Worm (Caenorhabditis elegans) whole organism, young adult: ENCODE measurements around the gene F14D7.14.

Source experiments
- F23B12.7 ChIP-seq: sonication (generic microtip); optimal IDR thresholded peaks from 2 replicates; lab custom pipeline; 2017; ENCODE audit warnings: missing genetic modification characterization, mild to moderate bottlenecking, missing compliant biosample characterization, antibody characterized with exemption, moderate library complexity; ENCODE audit not compliant: insufficient read depth
- F33H1.4 ChIP-seq: fragments of 200-800 bp; sonication (Bioruptor generic); IDR thresholded peaks from 2 replicates; pipeline ENCODE4 v1.3.6; 2022; ENCODE audit warnings: missing genetic modification reagents, missing genetic modification characterization, missing compliant biosample characterization
- F52B5.7 ChIP-seq: sonication (generic microtip); optimal IDR thresholded peaks from 2 replicates; lab custom pipeline; 2016; ENCODE audit warnings: mild to moderate bottlenecking, missing genetic modification characterization, missing compliant biosample characterization
- Y53G8AR.9 ChIP-seq: fragments of 200-800 bp; sonication (Bioruptor generic); conservative IDR thresholded peaks from 2 replicates; pipeline ENCODE4 v1.3.6; 2022; ENCODE audit warnings: missing genetic modification reagents, missing genetic modification characterization, missing compliant biosample characterization
- Y56A3A.18 ChIP-seq: fragments of 200-800 bp; sonication (Bioruptor generic); IDR thresholded peaks from 2 replicates; pipeline ENCODE4 v1.3.6; 2022; ENCODE audit warnings: missing genetic modification reagents, missing genetic modification characterization, missing compliant biosample characterization
- Y67H2A.10 ChIP-seq: fragments of 200-800 bp; sonication (Bioruptor generic); conservative IDR thresholded peaks from 2 replicates; pipeline ENCODE4 v1.3.6; 2022; ENCODE audit warnings: missing genetic modification reagents, missing genetic modification characterization, missing compliant biosample characterization
- aptf-2 ChIP-seq: fragments of 200-800 bp; sonication (Bioruptor generic); conservative IDR thresholded peaks from 2 replicates; pipeline ENCODE4 v1.3.6; 2022; ENCODE audit warnings: missing genetic modification reagents, missing genetic modification characterization, missing compliant biosample characterization
- aptf-3 ChIP-seq: fragments of 200-800 bp; sonication (Bioruptor generic); IDR thresholded peaks from 2 replicates; pipeline ENCODE4 v1.3.6; 2022; ENCODE audit warnings: missing genetic modification characterization, missing compliant biosample characterization
- athp-1 ChIP-seq: sonication (generic microtip); optimal IDR thresholded peaks from 2 replicates; lab custom pipeline; 2017; ENCODE audit warnings: mild to moderate bottlenecking, missing genetic modification characterization, missing compliant biosample characterization
- attf-3 ChIP-seq: fragments of 200-800 bp; sonication (Bioruptor generic); conservative IDR thresholded peaks from 2 replicates; pipeline ENCODE4 v1.3.6; 2022; ENCODE audit warnings: missing genetic modification reagents, missing genetic modification characterization, missing compliant biosample characterization
- ceh-79 ChIP-seq: sonication (generic microtip); optimal IDR thresholded peaks from 2 replicates; lab custom pipeline; 2017; ENCODE audit warnings: mild to moderate bottlenecking, missing genetic modification characterization, missing compliant biosample characterization
- dpff-1 ChIP-seq: sonication (generic microtip); optimal IDR thresholded peaks from 2 replicates; lab custom pipeline; 2017; ENCODE audit warnings: mild to moderate bottlenecking, missing genetic modification characterization, missing compliant biosample characterization
- dpl-1 ChIP-seq: fragments of 150-350 bp; optimal IDR thresholded peaks from 2 replicates; lab custom pipeline; 2014; ENCODE audit warnings: missing biosample characterization, missing genetic modification reagents, missing genetic modification characterization
- efl-1 ChIP-seq: fragments of 150-350 bp; optimal IDR thresholded peaks from 2 replicates; lab custom pipeline; 2014; ENCODE audit warnings: missing biosample characterization, missing genetic modification reagents, missing genetic modification characterization
- egl-44 ChIP-seq: fragments of 200-800 bp; sonication (Bioruptor generic); IDR thresholded peaks from 2 replicates; pipeline ENCODE4 v1.3.6; 2022; ENCODE audit warnings: missing genetic modification reagents, missing genetic modification characterization, missing compliant biosample characterization
- ets-4 ChIP-seq: fragments of 200-800 bp; sonication (Bioruptor generic); optimal IDR thresholded peaks from 2 replicates; lab custom pipeline; 2018; ENCODE audit warnings: mild to moderate bottlenecking, missing genetic modification characterization, missing compliant biosample characterization
- him-1 ChIP-seq: sonication (generic microtip); optimal IDR thresholded peaks from 2 replicates; lab custom pipeline; 2016; ENCODE audit warnings: missing genotype, missing genetic modification reagents, missing genetic modification characterization, missing compliant biosample characterization
- hmg-1.2 ChIP-seq: fragments of 200-800 bp; sonication (Bioruptor generic); IDR thresholded peaks from 2 replicates; pipeline ENCODE4 v1.3.6; 2022; ENCODE audit warnings: missing genetic modification reagents, missing genetic modification characterization, missing compliant biosample characterization
- hmg-20 ChIP-seq: fragments of 200-800 bp; sonication (Bioruptor generic); IDR thresholded peaks from 2 replicates; pipeline ENCODE4 v1.3.6; 2022; ENCODE audit warnings: missing genetic modification reagents, missing genetic modification characterization, missing compliant biosample characterization
- let-526 ChIP-seq: fragments of 200-800 bp; sonication (Bioruptor generic); IDR thresholded peaks from 2 replicates; pipeline ENCODE4 v1.3.6; 2022; ENCODE audit warnings: missing genetic modification reagents, missing genetic modification characterization, missing compliant biosample characterization
- lir-1 ChIP-seq: fragments of 200-800 bp; sonication (Bioruptor generic); conservative IDR thresholded peaks from 2 replicates; pipeline ENCODE4 v1.3.6; 2022; ENCODE audit warnings: missing genetic modification reagents, missing genetic modification characterization, missing compliant biosample characterization
- madf-10 ChIP-seq: sonication (generic microtip); optimal IDR thresholded peaks from 2 replicates; lab custom pipeline; 2016; ENCODE audit warnings: mild to moderate bottlenecking, missing genetic modification characterization, missing compliant biosample characterization
- madf-6 ChIP-seq: fragments of 200-800 bp; sonication (Bioruptor generic); IDR thresholded peaks from 2 replicates; pipeline ENCODE4 v1.3.6; 2022; ENCODE audit warnings: missing genetic modification reagents, missing genetic modification characterization, missing compliant biosample characterization
- madf-8 ChIP-seq: fragments of 200-800 bp; sonication (Bioruptor generic); conservative IDR thresholded peaks from 2 replicates; pipeline ENCODE4 v1.3.6; 2022; ENCODE audit warnings: missing genetic modification reagents, missing genetic modification characterization, missing compliant biosample characterization
- mes-4 ChIP-seq: sonication (generic microtip); optimal IDR thresholded peaks from 2 replicates; lab custom pipeline; 2016; ENCODE audit warnings: missing genotype, missing genetic modification characterization, missing compliant biosample characterization
- nfya-1 ChIP-seq: sonication (generic microtip); optimal IDR thresholded peaks from 2 replicates; lab custom pipeline; 2017; ENCODE audit warnings: antibody characterized with exemption, missing compliant biosample characterization, missing genetic modification characterization, borderline replicate concordance; ENCODE audit not compliant: insufficient read depth
- rec-8 ChIP-seq, 2 experiments: sonication (generic microtip); optimal IDR thresholded peaks; 2 replicates each; lab custom pipeline; 2016; ENCODE audit warnings: mild to moderate bottlenecking in 2 of 2, missing genetic modification characterization in 2 of 2, missing genetic modification reagents in 2 of 2, missing genotype in 2 of 2, missing biosample characterization in 1 of 2, missing compliant biosample characterization in 1 of 2, moderate library complexity in 1 of 2
- snpc-1.3 ChIP-seq: sonication (generic microtip); optimal IDR thresholded peaks from 2 replicates; lab custom pipeline; 2017; ENCODE audit warnings: missing genetic modification characterization, mild to moderate bottlenecking, missing compliant biosample characterization, antibody characterized with exemption, moderate library complexity, missing genotype, missing genetic modification reagents; ENCODE audit not compliant: insufficient read depth
- snpc-4 ChIP-seq, 5 experiments: fragments of 150-350 bp in 1 of 5; sonication (generic microtip) in 4 of 5; optimal IDR thresholded peaks; 2 replicates each; lab custom pipeline; 2014 to 2018; ENCODE audit warnings: missing genetic modification characterization in 5 of 5, missing biosample characterization in 3 of 5, antibody characterized with exemption in 2 of 5, mild to moderate bottlenecking in 2 of 5, missing compliant biosample characterization in 2 of 5, missing genotype in 2 of 5, moderate library complexity in 2 of 5, missing genetic modification reagents in 1 of 5
- sptf-2 ChIP-seq: fragments of 200-800 bp; sonication (Bioruptor generic); optimal IDR thresholded peaks from 2 replicates; lab custom pipeline; 2018; ENCODE audit warnings: mild to moderate bottlenecking, missing genetic modification characterization, missing compliant biosample characterization
- unc-130 ChIP-seq: sonication (generic microtip); optimal IDR thresholded peaks from 2 replicates; lab custom pipeline; 2016; ENCODE audit warnings: missing genetic modification reagents, missing genetic modification characterization, missing compliant biosample characterization
- xnd-1 ChIP-seq: sonication (generic microtip); optimal IDR thresholded peaks from 2 replicates; lab custom pipeline; 2016; ENCODE audit warnings: missing genotype, missing genetic modification reagents, missing genetic modification characterization, missing compliant biosample characterization
- ztf-3 ChIP-seq: fragments of 200-800 bp; sonication (Bioruptor generic); optimal IDR thresholded peaks from 2 replicates; lab custom pipeline; 2018; ENCODE audit warnings: mild to moderate bottlenecking, missing genetic modification characterization, missing compliant biosample characterization

The F14D7.14 gene

DNA sequence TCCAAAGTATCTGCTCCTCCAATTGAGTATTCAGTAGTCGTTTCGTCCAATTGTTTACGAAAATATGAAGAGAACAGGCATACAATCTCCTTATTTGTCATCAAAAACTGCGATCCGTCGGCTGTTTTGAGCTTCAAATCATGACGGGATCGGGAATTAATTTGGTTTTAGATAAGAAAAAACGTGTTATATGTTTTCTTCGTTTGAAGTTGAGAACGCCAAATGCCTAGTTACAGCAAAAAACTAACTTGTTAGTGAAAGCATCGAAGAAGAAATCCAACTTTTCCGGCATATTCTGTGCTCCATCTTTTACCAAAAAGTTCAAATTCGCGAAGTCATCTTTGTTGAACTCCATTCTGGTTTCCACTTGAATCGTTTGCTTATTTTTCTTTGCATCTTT lies 20.4 kb upstream of the F14D7.14 start, which contains the start of gene F14D7.1:
TSS of gene F14D7.1 (minus strand) at position 101 of the 400 bp plus-strand sequence.
- TF ChIP-seq ceh-79 (tag; lab: Kevin White, UChicago) = no peak
- no peak for TF ChIP-seq let-526 (GFP tag; lab: Robert Waterston, UW)
- no peak for TF ChIP-seq sptf-2 (GFP tag; lab: Kevin White, UChicago)
- TF ChIP-seq rec-8 (tag; optimal IDR thresholded peaks at IDR 0.05; lab: Kevin White, UChicago) = no peak
- no peak for TF ChIP-seq F33H1.4
- TF ChIP-seq athp-1 (tag; lab: Kevin White, UChicago) = no peak
- TF ChIP-seq hmg-1.2 (GFP tag; lab: Robert Waterston, UW) = no peak
- TF ChIP-seq madf-8 (GFP tag; lab: Robert Waterston, UW) = no peak
- TF ChIP-seq, all 124 proteins: peak for 0

- TF ChIP-seq attf-3 (no peak), madf-6 (GFP tag; lab: Robert Waterston, UW) (no peak), madf-10 (tag; lab: Kevin White, UChicago) (no peak), F23B12.7 (tag; lab: Kevin White, UChicago) (no peak), Y67H2A.10 (GFP tag; lab: Robert Waterston, UW) (no peak), mes-4 (no peak), snpc-1.3 (tag; lab: Kevin White, UChicago) (no peak), nfya-1 (tag; lab: Kevin White, UChicago) (no peak), hmg-20 (GFP tag; lab: Robert Waterston, UW) (no peak), F52B5.7 (no peak), egl-44 (GFP tag; lab: Robert Waterston, UW) (no peak), ztf-3 (GFP tag; lab: Kevin White, UChicago) (no peak), ets-4 (no peak), dpff-1 (no peak), lir-1 (no peak), Y53G8AR.9 (GFP tag; lab: Robert Waterston, UW) (no peak)
Measured at ce11 chrV:14290636-14291035, 19.1 kb upstream of the F14D7.14 start, which contains the start of gene F14D7.18. TSS of gene F14D7.18 (minus strand) at chrV:14290736.

DNA sequence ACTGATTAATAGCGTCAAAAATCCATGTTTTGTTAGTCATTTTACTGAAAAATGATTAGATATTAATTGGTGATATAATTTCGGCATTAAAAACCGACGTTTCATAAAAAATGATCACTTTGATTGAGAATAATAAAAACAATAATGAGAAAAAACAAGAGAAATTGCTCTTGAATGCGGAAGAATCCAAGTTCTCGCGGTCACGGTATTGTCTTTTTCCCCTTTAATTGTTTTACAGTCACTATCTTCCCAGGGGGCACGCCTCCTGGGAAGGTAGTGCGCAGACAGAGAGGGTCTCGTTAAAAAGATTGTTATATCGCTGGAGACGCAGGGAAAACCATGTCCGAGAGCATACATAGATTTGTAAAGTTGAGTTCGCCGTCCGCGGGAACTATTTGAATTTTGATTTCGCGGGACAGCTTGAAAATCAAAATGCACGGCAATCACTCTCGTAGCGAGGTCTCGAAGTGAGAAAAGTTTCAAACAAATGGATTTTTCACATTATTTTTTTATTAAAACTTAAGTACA lies 16.0 kb upstream of the F14D7.14 start, which contains the start of gene F14D7.2:
TSS of gene F14D7.2 (minus strand) at position 51 of the 528 bp plus-strand sequence.
- peak; percentile 62 for TF ChIP-seq madf-8 (GFP tag; lab: Robert Waterston, UW)
- TF ChIP-seq F33H1.4 = 0 out of 2 replicates have a peak, but pooled peaks have one; percentile 15
- no peak for TF ChIP-seq snpc-4 (GFP tag; optimal IDR thresholded peaks at IDR 0.05; lab: Kevin White, UChicago)
- no peak for TF ChIP-seq snpc-4 (tag; optimal IDR thresholded peaks at IDR 0.05; lab: Kevin White, UChicago)
- TF ChIP-seq aptf-3 (GFP tag; lab: Robert Waterston, UW) = peak; percentile 98
- TF ChIP-seq madf-6 (GFP tag; lab: Robert Waterston, UW) = peak; percentile 80
- TF ChIP-seq efl-1 = peak; percentile 71
- no peak for TF ChIP-seq him-1 (tag; lab: Kevin White, UChicago)
- no peak for TF ChIP-seq unc-130 (GFP tag; lab: Kevin White, UChicago)
- peak; percentile 1 for TF ChIP-seq dpl-1
- peak; percentile 50 for TF ChIP-seq xnd-1 (tag; lab: Kevin White, UChicago)
- peak; percentile 42; the same call in 1 of the 2 replicates for TF ChIP-seq hmg-1.2 (GFP tag; lab: Robert Waterston, UW)
- no peak for TF ChIP-seq Y56A3A.18
- peak; percentile 99 for TF ChIP-seq aptf-2
